Worm (Caenorhabditis elegans): ENCODE measurements around the gene C16C8.5.
A peak's percentile ranks its signal among the peaks of the same experiment; 100 is the strongest.
"Not testable (repeated sequence)": the region's sequence is repeated elsewhere in the genome, so short reads cannot be mapped to it uniquely, and the experiment has no call there.

Gene C16C8.5

ce11 chrII:3471603-3472002 is 26.4 kb upstream of the C16C8.5 start, which contains the start of gene Y49F6B.13:
Gene Y49F6B.13, minus strand, starts transcription at chrII:3471703.
- TF ChIP-seq tbx-37 (GFP tag; conservative IDR thresholded peaks at IDR 0.05) (no peak), aly-1 (tag; optimal IDR thresholded peaks at IDR 0.05) (no peak), pes-1 (GFP tag; IDR thresholded peaks at IDR 0.05) (no peak), tra-4 (tag; optimal IDR thresholded peaks at IDR 0.05) (no peak), F13C5.2 (tag; optimal IDR thresholded peaks at IDR 0.05) (no peak), hnd-1 (tag; optimal IDR thresholded peaks at IDR 0.05) (no peak), B0310.2 (tag; optimal IDR thresholded peaks at IDR 0.05) (no peak), tbx-11 (GFP tag; IDR thresholded peaks at IDR 0.05) (no peak), ceh-36 (tag; optimal IDR thresholded peaks at IDR 0.05) (no peak), hmbx-1 (tag; optimal IDR thresholded peaks at IDR 0.05) (no peak), sea-1 (GFP tag; conservative IDR thresholded peaks at IDR 0.05) (no peak), flt-1 (GFP tag; IDR thresholded peaks at IDR 0.05) (no peak), ceh-13 (GFP tag; optimal IDR thresholded peaks at IDR 0.05) (no peak), ets-7 (tag; optimal IDR thresholded peaks at IDR 0.05) (no peak), ama-1 (optimal IDR thresholded peaks at IDR 0.05) (no peak), hmg-4 (GFP tag; optimal IDR thresholded peaks at IDR 0.05) (no peak)

DNA sequence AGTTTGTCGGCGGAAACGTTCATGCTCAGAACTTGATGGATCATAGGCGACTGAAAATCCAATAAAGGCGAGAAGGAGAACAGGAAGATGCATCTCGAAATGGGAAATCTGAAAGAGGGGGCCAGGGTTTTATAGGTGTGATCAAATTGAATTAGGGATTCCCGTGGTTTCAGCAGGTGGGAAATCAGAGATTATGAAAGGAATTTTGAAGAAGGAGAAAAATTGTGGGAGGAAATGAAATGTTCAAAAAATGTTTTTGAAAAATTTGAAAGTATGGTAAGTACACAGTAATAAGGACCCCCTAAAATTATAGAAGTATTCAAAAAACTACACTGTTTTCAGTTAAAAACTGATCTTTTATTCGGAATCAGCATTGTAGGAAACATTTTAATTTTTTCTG is 25.4 kb upstream of the C16C8.5 start, which contains the start of gene Y49F6B.20:
TSS of gene Y49F6B.20 (minus strand) at position 101 of the 400 bp plus-strand sequence.
- no peak for TF ChIP-seq flt-1 (GFP tag; IDR thresholded peaks at IDR 0.05)
- TF ChIP-seq sea-1 (GFP tag; conservative IDR thresholded peaks at IDR 0.05), result no peak
- no peak for TF ChIP-seq F13C5.2 (tag; optimal IDR thresholded peaks at IDR 0.05)
- TF ChIP-seq aly-1 (tag; optimal IDR thresholded peaks at IDR 0.05), result no peak
- TF ChIP-seq tbx-37 (GFP tag; conservative IDR thresholded peaks at IDR 0.05), result no peak
- no peak for TF ChIP-seq tra-4 (tag; optimal IDR thresholded peaks at IDR 0.05)
- TF ChIP-seq hmbx-1 (tag; optimal IDR thresholded peaks at IDR 0.05), result no peak
- TF ChIP-seq scrt-1 (GFP tag; IDR thresholded peaks at IDR 0.05), result no peak
- TF ChIP-seq pes-1 (GFP tag; IDR thresholded peaks at IDR 0.05), result no peak
- TF ChIP-seq hmg-4 (GFP tag; optimal IDR thresholded peaks at IDR 0.05), result no peak
- no peak for TF ChIP-seq tbx-11 (GFP tag; IDR thresholded peaks at IDR 0.05)
- no peak for TF ChIP-seq ceh-13 (GFP tag; optimal IDR thresholded peaks at IDR 0.05)
- no peak for TF ChIP-seq ets-7 (tag; optimal IDR thresholded peaks at IDR 0.05)
- no peak for TF ChIP-seq hnd-1 (tag; optimal IDR thresholded peaks at IDR 0.05)

- not testable (repeated sequence) for TF ChIP-seq ceh-13 (GFP tag; optimal IDR thresholded peaks at IDR 0.05); tbx-37 (GFP tag; conservative IDR thresholded peaks at IDR 0.05); hnd-1 (tag; optimal IDR thresholded peaks at IDR 0.05)
Measured at ce11 chrII:3464580-3464979, 19.4 kb upstream of the C16C8.5 start, which contains the start of gene C16C8.10. Gene C16C8.10, minus strand, starts transcription at chrII:3464680.

DNA sequence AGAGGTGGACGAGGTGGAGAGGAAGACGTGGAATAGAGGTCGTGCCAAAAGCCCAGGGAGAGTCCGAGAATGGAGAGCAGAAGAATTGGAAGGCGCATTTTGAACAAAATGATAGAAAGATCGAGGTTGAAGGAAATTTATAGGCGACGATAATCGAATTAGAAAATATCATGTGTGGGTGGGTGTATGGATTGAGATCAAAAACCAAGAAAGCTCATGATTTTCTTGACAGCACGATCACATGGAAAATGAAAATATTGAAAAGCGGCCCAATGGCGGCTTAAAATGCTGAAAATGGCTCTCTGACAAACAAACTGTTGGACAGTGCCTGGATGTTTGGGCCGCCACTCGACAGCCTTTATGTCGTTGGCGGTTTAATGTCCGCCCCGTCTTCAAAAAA is 17.9 kb upstream of the C16C8.5 start, which contains the start of gene C16C8.9:
TSS of gene C16C8.9 (minus strand) at position 101 of the 400 bp plus-strand sequence.
- TF ChIP-seq ets-7 (tag; optimal IDR thresholded peaks at IDR 0.05), result no peak
- TF ChIP-seq sea-1 (GFP tag; conservative IDR thresholded peaks at IDR 0.05), result no peak
- TF ChIP-seq pes-1 (GFP tag; IDR thresholded peaks at IDR 0.05), result no peak
- no peak for TF ChIP-seq hmbx-1 (tag; optimal IDR thresholded peaks at IDR 0.05)
- no peak for TF ChIP-seq ceh-13 (GFP tag; optimal IDR thresholded peaks at IDR 0.05)
- TF ChIP-seq tbx-37 (GFP tag; conservative IDR thresholded peaks at IDR 0.05), result no peak
- no peak for TF ChIP-seq ama-1 (optimal IDR thresholded peaks at IDR 0.05)
- TF ChIP-seq tbx-11 (GFP tag; IDR thresholded peaks at IDR 0.05), result no peak
- no peak for TF ChIP-seq hnd-1 (tag; optimal IDR thresholded peaks at IDR 0.05)
- no peak for TF ChIP-seq ceh-36 (tag; optimal IDR thresholded peaks at IDR 0.05)

- TF ChIP-seq aly-1 (tag; optimal IDR thresholded peaks at IDR 0.05), result no peak
- no peak for TF ChIP-seq tbx-37 (GFP tag; conservative IDR thresholded peaks at IDR 0.05)
- no peak for TF ChIP-seq hmbx-1 (tag; optimal IDR thresholded peaks at IDR 0.05)
- TF ChIP-seq scrt-1 (GFP tag; IDR thresholded peaks at IDR 0.05), result no peak
- TF ChIP-seq hnd-1 (tag; optimal IDR thresholded peaks at IDR 0.05), result no peak
- no peak for TF ChIP-seq ets-7 (tag; optimal IDR thresholded peaks at IDR 0.05)
- no peak for TF ChIP-seq flt-1 (GFP tag; IDR thresholded peaks at IDR 0.05)
- TF ChIP-seq sea-1 (GFP tag; conservative IDR thresholded peaks at IDR 0.05), result no peak
- TF ChIP-seq ama-1 (optimal IDR thresholded peaks at IDR 0.05), result no peak
- no peak for TF ChIP-seq tra-4 (tag; optimal IDR thresholded peaks at IDR 0.05)
- TF ChIP-seq B0310.2 (tag; optimal IDR thresholded peaks at IDR 0.05), result no peak
- no peak for TF ChIP-seq tbx-11 (GFP tag; IDR thresholded peaks at IDR 0.05)
- no peak for TF ChIP-seq pes-1 (GFP tag; IDR thresholded peaks at IDR 0.05)
- TF ChIP-seq F13C5.2 (tag; optimal IDR thresholded peaks at IDR 0.05), result no peak
- TF ChIP-seq ceh-36 (tag; optimal IDR thresholded peaks at IDR 0.05), result no peak
- TF ChIP-seq hmg-4 (GFP tag; optimal IDR thresholded peaks at IDR 0.05), result no peak
Measured at ce11 chrII:3461586-3461985, 16.4 kb upstream of the C16C8.5 start, which contains the start of gene C16C8.8. Gene C16C8.8, minus strand, starts transcription at chrII:3461686.

DNA sequence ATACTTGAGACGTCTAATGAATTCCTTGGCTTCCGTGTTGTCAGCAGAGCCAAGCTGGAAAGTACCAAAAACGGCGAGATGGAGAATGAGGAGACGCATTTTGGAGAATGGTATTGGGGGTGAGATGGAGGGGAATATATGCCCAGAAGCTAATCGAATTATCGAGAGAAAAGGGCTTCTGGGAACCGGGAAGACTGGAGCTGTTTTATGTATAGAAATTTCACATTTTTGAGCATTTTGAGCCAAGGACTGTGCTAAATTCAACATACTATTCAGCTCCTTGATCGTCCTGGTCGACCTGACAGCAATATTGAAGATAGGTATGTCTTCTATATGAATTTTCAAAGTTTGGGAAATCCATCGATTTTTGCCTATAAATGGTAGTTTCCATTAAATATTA is 14.9 kb upstream of the C16C8.5 start, which contains the start of gene C16C8.7:
TSS of gene C16C8.7 (minus strand) at position 101 of the 400 bp plus-strand sequence.
- TF ChIP-seq flt-1 (GFP tag; IDR thresholded peaks at IDR 0.05) (no peak), tbx-37 (GFP tag; conservative IDR thresholded peaks at IDR 0.05) (no peak), ceh-13 (GFP tag; optimal IDR thresholded peaks at IDR 0.05) (no peak), aly-1 (tag; optimal IDR thresholded peaks at IDR 0.05) (no peak), ama-1 (optimal IDR thresholded peaks at IDR 0.05) (no peak), tbx-11 (GFP tag; IDR thresholded peaks at IDR 0.05) (no peak)

DNA sequence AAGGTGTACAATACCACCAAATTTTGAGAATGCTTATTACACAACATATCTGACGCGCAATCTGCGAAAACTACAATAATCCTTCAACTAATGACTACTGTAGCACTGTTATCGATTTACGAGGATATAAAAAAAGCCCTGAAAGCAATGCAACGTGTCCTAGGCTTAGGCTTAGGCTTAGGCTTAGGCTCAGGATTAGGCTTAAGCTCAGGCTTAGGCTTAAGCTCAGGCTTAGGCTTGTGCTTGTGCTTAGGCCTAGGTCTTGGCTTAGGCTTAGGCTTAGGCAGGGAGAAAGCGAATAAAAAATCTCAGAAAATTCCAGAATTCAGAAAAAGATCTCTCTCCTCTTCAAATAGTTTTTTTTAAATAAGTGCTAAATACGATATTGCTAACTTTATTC is 14.0 kb upstream of the C16C8.5 start:
- TF ChIP-seq aly-1 (tag; optimal IDR thresholded peaks at IDR 0.05) (no peak), ceh-36 (tag; optimal IDR thresholded peaks at IDR 0.05) (peak; percentile 69)

ce11 chrII:3458209-3458608 is 13.0 kb upstream of the C16C8.5 start, which contains the start of the genes C16C8.26 and C16C8.19:
Gene C16C8.26, minus strand, starts transcription at chrII:3458309.
Gene C16C8.19, plus strand, starts transcription at chrII:3458487.
- TF ChIP-seq aly-1 (tag; optimal IDR thresholded peaks at IDR 0.05) (no peak), hmg-4 (GFP tag; optimal IDR thresholded peaks at IDR 0.05) (no peak), ceh-13 (GFP tag; optimal IDR thresholded peaks at IDR 0.05) (no peak)
